Fruit fly (Drosophila melanogaster) whole organism, embryonic: ENCODE data around the gene CG9667.
A peak's percentile ranks its signal among the peaks of the same experiment; 100 is the strongest.

Experiments
- Antp ChIP-seq: fragments of 200-800 bp; sonication (Bioruptor generic); optimal IDR thresholded peaks from 3 replicates; lab custom pipeline; 2016; ENCODE audit warnings: missing biosample characterization, missing genetic modification characterization
- B-H1 ChIP-seq: fragments of 200-800 bp; sonication (Bioruptor generic); IDR thresholded peaks from 3 replicates; pipeline ENCODE4 v1.3.6; 2022; ENCODE audit warnings: missing biosample characterization, missing genetic modification characterization
- Blimp-1 ChIP-seq: fragments of 200-800 bp; sonication (Bioruptor generic); optimal IDR thresholded peaks from 3 replicates; lab custom pipeline; 2018; ENCODE audit warnings: missing biosample characterization, missing genetic modification characterization, mild to moderate bottlenecking, moderate library complexity, missing genetic modification reagents
- Bteb2 ChIP-seq: fragments of 200-800 bp; sonication (Bioruptor generic); optimal IDR thresholded peaks from 2 replicates; lab custom pipeline; 2016; ENCODE audit warnings: missing biosample characterization, missing genetic modification characterization
- CG11560 ChIP-seq: fragments of 200-800 bp; sonication (Bioruptor generic); IDR thresholded peaks from 3 replicates; pipeline ENCODE4 v1.3.6; 2022; ENCODE audit warnings: missing biosample characterization, missing genetic modification characterization
- CG11695 ChIP-seq: fragments of 200-800 bp; sonication (Bioruptor generic); IDR thresholded peaks from 3 replicates; pipeline ENCODE4 v1.3.6; 2022; ENCODE audit warnings: missing biosample characterization, missing genetic modification characterization
- CG12299 ChIP-seq: fragments of 200-800 bp; sonication (Bioruptor generic); optimal IDR thresholded peaks from 2 replicates; lab custom pipeline; 2018; ENCODE audit warnings: missing biosample characterization, mild to moderate bottlenecking, missing genetic modification characterization
- CG12391 ChIP-seq: fragments of 200-800 bp; sonication (Bioruptor generic); optimal IDR thresholded peaks from 3 replicates; lab custom pipeline; 2018; ENCODE audit warnings: missing biosample characterization, mild to moderate bottlenecking, missing genetic modification characterization, moderate library complexity
- CG14014 ChIP-seq: fragments of 200-800 bp; sonication (Bioruptor generic); IDR thresholded peaks from 2 replicates; pipeline ENCODE4 v1.3.6; 2022; ENCODE audit warnings: missing biosample characterization, missing genetic modification characterization
- CG14050 ChIP-seq: fragments of 200-800 bp; sonication (Bioruptor generic); IDR thresholded peaks from 3 replicates; pipeline ENCODE4 v1.3.6; 2022; ENCODE audit warnings: missing biosample characterization, missing genetic modification characterization
- CG1602 ChIP-seq: fragments of 200-800 bp; sonication (Bioruptor generic); optimal IDR thresholded peaks from 3 replicates; lab custom pipeline; 2016; ENCODE audit warnings: missing biosample characterization, missing genetic modification characterization
- CG2875 ChIP-seq: fragments of 200-800 bp; sonication (Bioruptor generic); optimal IDR thresholded peaks from 2 replicates; lab custom pipeline; 2017; ENCODE audit warnings: missing biosample characterization, mild to moderate bottlenecking, missing genetic modification characterization, missing genetic modification reagents
- CG31388 ChIP-seq: fragments of 200-800 bp; sonication (Bioruptor generic); optimal IDR thresholded peaks from 2 replicates; lab custom pipeline; 2016; ENCODE audit warnings: missing biosample characterization, missing genetic modification characterization
- CG33213 ChIP-seq: fragments of 200-800 bp; sonication (Bioruptor generic); optimal IDR thresholded peaks from 3 replicates; lab custom pipeline; 2016; ENCODE audit warnings: missing biosample characterization, missing genetic modification characterization
- CG5245 ChIP-seq: fragments of 200-800 bp; sonication (Bioruptor generic); optimal IDR thresholded peaks from 3 replicates; lab custom pipeline; 2016; ENCODE audit warnings: missing biosample characterization, missing genetic modification characterization
- CG6175 ChIP-seq: fragments of 200-800 bp; sonication (Bioruptor generic); IDR thresholded peaks from 3 replicates; pipeline ENCODE4 v1.3.6; 2022; ENCODE audit warnings: missing biosample characterization, missing genetic modification characterization
- CG6683 ChIP-seq: fragments of 200-800 bp; sonication (Bioruptor generic); optimal IDR thresholded peaks from 2 replicates; lab custom pipeline; 2017; ENCODE audit warnings: missing biosample characterization, mild to moderate bottlenecking, missing genetic modification characterization, missing genetic modification reagents
- CG6765 ChIP-seq: fragments of 200-800 bp; sonication (Bioruptor generic); optimal IDR thresholded peaks from 3 replicates; lab custom pipeline; 2017; ENCODE audit warnings: missing biosample characterization, mild to moderate bottlenecking, missing genetic modification characterization
- CG6813 ChIP-seq: fragments of 200-800 bp; sonication (Bioruptor generic); optimal IDR thresholded peaks from 2 replicates; lab custom pipeline; 2017; ENCODE audit warnings: missing biosample characterization, missing genetic modification characterization, mild to moderate bottlenecking, moderate library complexity, missing genetic modification reagents
- CG7839 ChIP-seq: fragments of 200-800 bp; sonication (Bioruptor generic); optimal IDR thresholded peaks from 3 replicates; lab custom pipeline; 2018; ENCODE audit warnings: missing biosample characterization, mild to moderate bottlenecking, missing genetic modification characterization, moderate library complexity
- CG9932 ChIP-seq: fragments of 200-800 bp; sonication (Bioruptor generic); IDR thresholded peaks from 2 replicates; pipeline ENCODE4 v1.3.6; 2022; ENCODE audit warnings: missing biosample characterization, missing genetic modification characterization
- CoRest ChIP-seq: fragments of 200-800 bp; sonication (Bioruptor generic); optimal IDR thresholded peaks from 3 replicates; lab custom pipeline; 2018; ENCODE audit warnings: missing biosample characterization, mild to moderate bottlenecking, missing genetic modification characterization, moderate library complexity
- Dll ChIP-seq: fragments of 200-800 bp; sonication (Bioruptor generic); IDR thresholded peaks from 4 replicates; pipeline ENCODE4 v1.3.6; 2022; ENCODE audit warnings: missing biosample characterization, missing genetic modification characterization; ENCODE audit not compliant: partially characterized antibody
- Dp ChIP-seq: fragments of 200-800 bp; sonication (Bioruptor generic); optimal IDR thresholded peaks from 2 replicates; lab custom pipeline; 2018; ENCODE audit warnings: missing biosample characterization, mild to moderate bottlenecking, missing genetic modification characterization, moderate library complexity
- Drgx ChIP-seq: fragments of 200-800 bp; sonication (Bioruptor generic); IDR thresholded peaks from 2 replicates; pipeline ENCODE4 v1.3.6; 2022; ENCODE audit warnings: missing biosample characterization, missing genetic modification characterization
- Fer3 ChIP-seq: fragments of 200-800 bp; sonication (Bioruptor generic); optimal IDR thresholded peaks from 2 replicates; lab custom pipeline; 2018; ENCODE audit warnings: missing biosample characterization, mild to moderate bottlenecking, missing genetic modification characterization, moderate library complexity
- Lhr ChIP-seq: fragments of 200-800 bp; sonication (Bioruptor generic); optimal IDR thresholded peaks from 3 replicates; lab custom pipeline; 2017; ENCODE audit warnings: mild to moderate bottlenecking, missing biosample characterization, missing genetic modification reagents, missing genetic modification characterization
- MESR4 ChIP-seq: fragments of 200-800 bp; sonication (Bioruptor generic); optimal IDR thresholded peaks from 2 replicates; lab custom pipeline; 2018; ENCODE audit warnings: missing biosample characterization, mild to moderate bottlenecking, missing genetic modification characterization, moderate library complexity
- Sry-δ ChIP-seq: fragments of 200-800 bp; sonication (Bioruptor generic); optimal IDR thresholded peaks from 2 replicates; lab custom pipeline; 2016; ENCODE audit warnings: missing biosample characterization, missing genetic modification characterization
- YL-1 ChIP-seq: fragments of 200-800 bp; sonication (Bioruptor generic); optimal IDR thresholded peaks from 3 replicates; lab custom pipeline; 2017; ENCODE audit warnings: missing biosample characterization, mild to moderate bottlenecking, missing genetic modification characterization
- ap ChIP-seq: fragments of 200-800 bp; sonication (Bioruptor generic); IDR thresholded peaks from 2 replicates; pipeline ENCODE4 v1.3.6; 2022; ENCODE audit warnings: missing biosample characterization, missing genetic modification characterization
- caup ChIP-seq: fragments of 200-800 bp; sonication (Bioruptor generic); optimal IDR thresholded peaks from 3 replicates; lab custom pipeline; 2017; ENCODE audit warnings: missing biosample characterization, mild to moderate bottlenecking, missing genetic modification characterization, moderate library complexity; ENCODE audit not compliant: severe bottlenecking
- chinmo ChIP-seq: fragments of 200-800 bp; sonication (Bioruptor generic); IDR thresholded peaks from 4 replicates; pipeline ENCODE4 v1.3.6; 2022; ENCODE audit warnings: missing biosample characterization, missing genetic modification characterization; ENCODE audit not compliant: partially characterized antibody
- ci ChIP-seq: fragments of 200-800 bp; sonication (Bioruptor generic); IDR thresholded peaks from 3 replicates; pipeline ENCODE4 v1.3.6; 2022; ENCODE audit warnings: missing biosample characterization, missing genetic modification characterization
- croc ChIP-seq: fragments of 200-800 bp; sonication (Bioruptor generic); conservative IDR thresholded peaks from 3 replicates; pipeline ENCODE4 v1.3.6; 2022; ENCODE audit warnings: missing biosample characterization, missing genetic modification characterization
- danr ChIP-seq: fragments of 200-800 bp; sonication (Bioruptor generic); IDR thresholded peaks from 2 replicates; pipeline ENCODE4 v1.3.6; 2022; ENCODE audit warnings: missing biosample characterization, missing genetic modification characterization
- eve ChIP-seq, 2 experiments: fragments of >200 bp; optimal IDR thresholded peaks; 2 replicates each; lab custom pipeline; 2017; ENCODE audit warnings: missing biosample characterization in 2 of 2, missing genetic modification characterization in 2 of 2
- gcm2 ChIP-seq: fragments of 200-800 bp; sonication (Bioruptor generic); optimal IDR thresholded peaks from 2 replicates; lab custom pipeline; 2016; ENCODE audit warnings: missing biosample characterization, missing genetic modification characterization
- grau ChIP-seq: fragments of 200-800 bp; optimal IDR thresholded peaks from 3 replicates; lab custom pipeline; 2019; ENCODE audit warnings: missing biosample characterization, mild to moderate bottlenecking, missing genetic modification characterization, moderate library complexity
- kah ChIP-seq: fragments of 200-800 bp; sonication (Bioruptor generic); optimal IDR thresholded peaks from 2 replicates; lab custom pipeline; 2018; ENCODE audit warnings: missing biosample characterization, mild to moderate bottlenecking, missing genetic modification characterization
- lola ChIP-seq, 3 experiments: fragments of >200 bp in 2 of 3; fragments of 200-800 bp in 1 of 3; sonication (Bioruptor generic) in 1 of 3; optimal IDR thresholded peaks; 2 replicates each; lab custom pipeline; 2017 to 2019; ENCODE audit warnings: missing biosample characterization in 3 of 3, missing genetic modification characterization in 3 of 3, mild to moderate bottlenecking in 1 of 3, moderate library complexity in 1 of 3
- shn ChIP-seq: fragments of 200-800 bp; sonication (Bioruptor generic); optimal IDR thresholded peaks from 3 replicates; lab custom pipeline; 2016; ENCODE audit warnings: missing biosample characterization, missing genetic modification characterization
- slp2 ChIP-seq: fragments of 200-800 bp; sonication (Bioruptor generic); optimal IDR thresholded peaks from 2 replicates; lab custom pipeline; 2016; ENCODE audit warnings: missing biosample characterization, missing genetic modification characterization
- stc ChIP-seq: fragments of 200-800 bp; sonication (Bioruptor generic); IDR thresholded peaks from 2 replicates; pipeline ENCODE4 v1.3.6; 2022; ENCODE audit warnings: missing biosample characterization, missing genetic modification characterization
- stwl ChIP-seq: fragments of 200-800 bp; sonication (Bioruptor generic); optimal IDR thresholded peaks from 3 replicates; lab custom pipeline; 2018; ENCODE audit warnings: missing biosample characterization, mild to moderate bottlenecking, missing genetic modification characterization, moderate library complexity
- ttk ChIP-seq: fragments of 200-800 bp; sonication (Bioruptor generic); IDR thresholded peaks from 2 replicates; pipeline ENCODE4 v2.1.2; 2022; ENCODE audit warnings: missing biosample characterization, missing genetic modification characterization
- tx ChIP-seq: fragments of 200-800 bp; sonication (Bioruptor generic); optimal IDR thresholded peaks from 2 replicates; lab custom pipeline; 2016; ENCODE audit warnings: missing biosample characterization, missing genetic modification characterization
- zfh1 ChIP-seq: fragments of 200-800 bp; sonication (Bioruptor generic); IDR thresholded peaks from 3 replicates; pipeline ENCODE4 v1.3.6; 2022; ENCODE audit warnings: missing biosample characterization, missing genetic modification characterization

Gene CG9667

DNA sequence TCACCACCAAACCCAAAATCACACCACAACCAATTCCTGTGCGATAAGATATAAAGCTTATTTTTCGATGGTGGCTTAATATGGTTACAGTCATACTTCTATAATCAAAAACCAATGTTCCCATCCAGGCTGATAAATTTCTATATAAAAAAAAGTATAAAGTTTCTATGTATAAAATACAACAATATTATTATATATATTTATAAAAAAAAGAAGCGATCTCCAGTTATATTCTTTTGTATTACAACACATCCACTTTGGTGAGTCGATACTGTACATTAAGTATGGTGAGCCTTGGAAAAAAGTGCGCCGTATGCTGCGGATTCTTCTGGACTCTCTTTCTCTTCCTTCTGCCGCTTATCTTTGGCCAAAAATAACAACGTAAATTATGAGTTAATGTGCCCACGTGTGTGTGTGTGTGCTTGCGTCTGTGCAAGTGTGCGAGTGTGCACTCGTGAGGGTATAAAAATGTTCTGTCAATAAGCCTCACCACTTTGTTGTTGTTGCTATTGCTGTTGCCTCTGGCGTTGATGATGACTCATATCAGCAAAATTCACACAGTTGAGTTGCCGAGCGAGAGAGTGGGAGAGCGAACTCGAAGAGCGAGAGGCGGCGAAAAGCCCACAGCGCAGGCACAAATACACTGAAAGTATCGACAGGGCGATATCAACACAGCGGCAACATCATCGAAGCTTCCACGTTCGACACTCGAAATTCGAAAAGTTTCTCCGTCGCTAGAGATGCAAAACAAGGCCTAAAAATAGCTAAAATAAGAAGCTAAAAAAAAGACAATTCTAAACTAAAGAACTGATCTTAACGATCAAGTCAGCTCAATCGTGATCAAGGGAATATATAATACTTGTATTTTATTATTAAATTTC lies 6.5 kb downstream of the CG9667 start (continued):
- peak; percentile 44 for TF ChIP-seq caup (GFP tag; lab: Kevin White, UChicago)
- TF ChIP-seq danr (GFP tag; lab: Robert Waterston, UW): peak; percentile 39; the same call in 1 of the 2 replicates
- TF ChIP-seq stwl (tag; lab: Kevin White, UChicago): no peak
- TF ChIP-seq Dp (GFP tag; lab: Kevin White, UChicago): no peak
- peak; percentile 43 for TF ChIP-seq shn (GFP tag; lab: Kevin White, UChicago)
- peak; percentile 33; the same call in 1 of the 2 replicates for TF ChIP-seq Drgx (GFP tag; lab: Robert Waterston, UW)
- TF ChIP-seq CG5245 (GFP tag; lab: Kevin White, UChicago): peak; percentile 12
- TF ChIP-seq CG6813 (GFP tag; lab: Kevin White, UChicago): peak; percentile 63
- TF ChIP-seq ttk (GFP tag; lab: Robert Waterston, UW): peak; percentile 29; the same call in 1 of the 2 replicates
- TF ChIP-seq slp2 (GFP tag; lab: Kevin White, UChicago): no peak
- TF ChIP-seq CG33213 (GFP tag; lab: Kevin White, UChicago): no peak
- peak; percentile 78 for TF ChIP-seq CG12391
- TF ChIP-seq CG14014 (GFP tag; lab: Robert Waterston, UW): peak; percentile 63; the same call in 1 of the 2 replicates
- peak; percentile 96 for TF ChIP-seq chinmo
- TF ChIP-seq Lhr (GFP tag; lab: Kevin White, UChicago): no peak
- TF ChIP-seq Fer3 (tag; lab: Kevin White, UChicago): peak; percentile 84
- TF ChIP-seq Sry-δ: peak; percentile 15
- TF ChIP-seq YL-1 (GFP tag; lab: Kevin White, UChicago): no peak
- TF ChIP-seq tx: no peak
- peak; percentile 50; the same call in 2 of the 3 replicates for TF ChIP-seq B-H1
- TF ChIP-seq zfh1 (GFP tag; lab: Robert Waterston, UW): no peak; the same call in 2 of the 3 replicates
- peak; percentile 80 for TF ChIP-seq CoRest
- TF ChIP-seq CG11560 (tag; lab: Robert Waterston, UW): peak; percentile 43; the same call in 2 of the 3 replicates
- TF ChIP-seq croc (GFP tag; lab: Robert Waterston, UW): peak; percentile 25; the same call in 2 of the 3 replicates
- TF ChIP-seq Dll: no peak
- no peak for TF ChIP-seq eve (GFP tag; optimal IDR thresholded peaks at IDR 0.05; lab: Kevin White, UChicago)
- TF ChIP-seq CG31388 (GFP tag; lab: Kevin White, UChicago): no peak
- peak; percentile 49; the same call in 2 of the 3 replicates for TF ChIP-seq CG14050 (GFP tag; lab: Robert Waterston, UW)
- TF ChIP-seq CG6683 (GFP tag; lab: Kevin White, UChicago): peak; percentile 49
- no peak; the same call in 1 of the 2 replicates for TF ChIP-seq stc (GFP tag; lab: Robert Waterston, UW)
- TF ChIP-seq CG1602 (GFP tag; lab: Kevin White, UChicago): peak; percentile 15
- TF ChIP-seq kah: peak; percentile 34
- peak; percentile 19; the same call in 1 of the 3 replicates for TF ChIP-seq CG6175 (GFP tag; lab: Robert Waterston, UW)
- peak; percentile 38; the same call in 1 of the 2 replicates for TF ChIP-seq ap (GFP tag; lab: Robert Waterston, UW)
- no peak for TF ChIP-seq CG6765 (GFP tag; lab: Kevin White, UChicago)
- TF ChIP-seq CG2875 (GFP tag; lab: Kevin White, UChicago): peak; percentile 34
- TF ChIP-seq Antp (GFP tag; lab: Kevin White, UChicago): no peak
- peak; percentile 64 for TF ChIP-seq Blimp-1 (GFP tag; lab: Kevin White, UChicago)
- peak; percentile 82 for TF ChIP-seq CG7839 (tag; lab: Kevin White, UChicago)
- peak in 1 of 3 experiments; percentile 17 for TF ChIP-seq lola (GFP tag; optimal IDR thresholded peaks at IDR 0.05; lab: Kevin White, UChicago)
- no peak; the same call in 1 of the 3 replicates for TF ChIP-seq ci (GFP tag; lab: Robert Waterston, UW)
- peak; percentile 81 for TF ChIP-seq CG11695 (GFP tag; lab: Robert Waterston, UW)
- TF ChIP-seq MESR4: no peak
- TF ChIP-seq Bteb2 (GFP tag; lab: Kevin White, UChicago): no peak
- no peak for TF ChIP-seq gcm2 (GFP tag; lab: Kevin White, UChicago)
- peak; percentile 37 for TF ChIP-seq CG12299
- TF ChIP-seq CG9932 (GFP tag; lab: Robert Waterston, UW): peak; percentile 82
- peak; percentile 98 for TF ChIP-seq grau
